Fruit fly (Drosophila melanogaster) whole organism: ENCODE results near the gene CG31019.
A peak's percentile ranks its signal among the peaks of the same experiment; 100 is the strongest.

Experiments used
- CG8478 ChIP-seq: fragments of >200 bp; optimal IDR thresholded peaks from 2 replicates; lab custom pipeline; 2018; ENCODE audit warnings: inconsistent platforms
- Dll ChIP-seq: fragments of >200 bp; optimal IDR thresholded peaks from 2 replicates; lab custom pipeline; 2017
- EcR ChIP-seq, 2 experiments: fragments of >200 bp; optimal IDR thresholded peaks; 2 replicates each; lab custom pipeline; 2017; ENCODE audit warnings: missing biosample characterization in 2 of 2, missing genetic modification characterization in 2 of 2, missing genetic modification reagents in 2 of 2
- pan ChIP-seq: fragments of >200 bp; optimal IDR thresholded peaks from 2 replicates; lab custom pipeline; 2017
- psq ChIP-seq: fragments of >200 bp; optimal IDR thresholded peaks from 2 replicates; lab custom pipeline; 2017
- usp ChIP-seq: fragments of >200 bp; optimal IDR thresholded peaks from 2 replicates; lab custom pipeline; 2017; ENCODE audit warnings: missing biosample characterization, missing genetic modification characterization, mixed read lengths

Gene CG31019

dm6 chr3R:30587196-30587753 lies 9.5 kb upstream of the CG31019 start, which contains the start of gene CG9717:
CG9717 (minus strand) TSS chr3R:30587302.
- TF ChIP-seq usp (GFP tag; lab: Kevin White, UChicago): no peak

dm6 chr3R:30590237-30590636 lies 6.6 kb upstream of the CG31019 start:
- no peak for TF ChIP-seq Dll
- TF ChIP-seq psq: no peak
- TF ChIP-seq pan (lab: Kevin White, UChicago): no peak
- TF ChIP-seq EcR (GFP tag; optimal IDR thresholded peaks at IDR 0.05; lab: Kevin White, UChicago): no peak
- no peak for TF ChIP-seq CG8478 (lab: Kevin White, UChicago)
- TF ChIP-seq usp (GFP tag; lab: Kevin White, UChicago): no peak

dm6 chr3R:30590845-30591244 lies 6.0 kb upstream of the CG31019 start:
- no peak for TF ChIP-seq CG8478 (lab: Kevin White, UChicago)

- TF ChIP-seq Dll: no peak
- no peak for TF ChIP-seq CG8478 (lab: Kevin White, UChicago)
- no peak for TF ChIP-seq pan (lab: Kevin White, UChicago)
- TF ChIP-seq psq: no peak
- TF ChIP-seq EcR (GFP tag; optimal IDR thresholded peaks at IDR 0.05; lab: Kevin White, UChicago): no peak
- no peak for TF ChIP-seq usp (GFP tag; lab: Kevin White, UChicago)
These were observed 4.1 kb upstream of the CG31019 start for dm6 chr3R:30592733-30593132.

- no peak for TF ChIP-seq CG8478 (lab: Kevin White, UChicago)
These were observed 2.7 kb downstream of the CG31019 start for dm6 chr3R:30599404-30599980.

- TF ChIP-seq pan (lab: Kevin White, UChicago) (no peak), EcR (GFP tag; optimal IDR thresholded peaks at IDR 0.05; lab: Kevin White, UChicago) (no peak), psq (peak; percentile 27), usp (GFP tag; lab: Kevin White, UChicago) (no peak)
These were observed 3.6 kb downstream of the CG31019 start for dm6 chr3R:30600154-30601009.

- TF ChIP-seq usp (GFP tag; lab: Kevin White, UChicago) (no peak), CG8478 (lab: Kevin White, UChicago) (no peak), Dll (no peak), psq (no peak), EcR (GFP tag; optimal IDR thresholded peaks at IDR 0.05; lab: Kevin White, UChicago) (no peak), pan (lab: Kevin White, UChicago) (no peak)
These were observed 4.8 kb downstream of the CG31019 start, which contains the start of the genes CG2246 and CG31021 for dm6 chr3R:30601440-30602256. CG2246 (minus strand) TSS chr3R:30601489. CG31021 (plus strand) TSS chr3R:30602206.

- no peak for TF ChIP-seq CG8478 (lab: Kevin White, UChicago)
- TF ChIP-seq pan (lab: Kevin White, UChicago): no peak
These were observed 7.1 kb downstream of the CG31019 start, which contains the start of gene PH4alphaNE3 for dm6 chr3R:30603881-30604280. PH4alphaNE3 (plus strand) TSS chr3R:30604181.

dm6 chr3R:30605889-30606288 lies 9.1 kb downstream of the CG31019 start, which contains the start of gene CG31016:
CG31016 (plus strand) TSS chr3R:30606189.
- TF ChIP-seq usp (GFP tag; lab: Kevin White, UChicago): no peak
- no peak for TF ChIP-seq EcR (GFP tag; optimal IDR thresholded peaks at IDR 0.05; lab: Kevin White, UChicago)
- no peak for TF ChIP-seq pan (lab: Kevin White, UChicago)
- no peak for TF ChIP-seq Dll
- no peak for TF ChIP-seq CG8478 (lab: Kevin White, UChicago)
- TF ChIP-seq psq: no peak

- TF ChIP-seq psq (no peak), EcR (GFP tag; optimal IDR thresholded peaks at IDR 0.05; lab: Kevin White, UChicago) (no peak), pan (lab: Kevin White, UChicago) (no peak), CG8478 (lab: Kevin White, UChicago) (no peak), Dll (no peak), usp (GFP tag; lab: Kevin White, UChicago) (no peak)
These were observed 19.5 kb downstream of the CG31019 start for dm6 chr3R:30616098-30616857.

dm6 chr3R:30617457-30617856 lies 20.7 kb downstream of the CG31019 start:
- TF ChIP-seq Dll (no peak), EcR (GFP tag; optimal IDR thresholded peaks at IDR 0.05; lab: Kevin White, UChicago) (no peak), CG8478 (lab: Kevin White, UChicago) (no peak), usp (GFP tag; lab: Kevin White, UChicago) (no peak), pan (lab: Kevin White, UChicago) (no peak)
